Fruit fly (Drosophila melanogaster) ovary, adult (tissue): ENCODE data around the gene Nsf2.

Source experiments
- CG17801 ChIP-seq: fragments of 200-800 bp; optimal IDR thresholded peaks from 2 replicates; lab custom pipeline; 2019; ENCODE audit warnings: missing biosample characterization, mild to moderate bottlenecking, missing genetic modification characterization, moderate library complexity; ENCODE audit not compliant: partially characterized antibody

The Nsf2 gene

DNA sequence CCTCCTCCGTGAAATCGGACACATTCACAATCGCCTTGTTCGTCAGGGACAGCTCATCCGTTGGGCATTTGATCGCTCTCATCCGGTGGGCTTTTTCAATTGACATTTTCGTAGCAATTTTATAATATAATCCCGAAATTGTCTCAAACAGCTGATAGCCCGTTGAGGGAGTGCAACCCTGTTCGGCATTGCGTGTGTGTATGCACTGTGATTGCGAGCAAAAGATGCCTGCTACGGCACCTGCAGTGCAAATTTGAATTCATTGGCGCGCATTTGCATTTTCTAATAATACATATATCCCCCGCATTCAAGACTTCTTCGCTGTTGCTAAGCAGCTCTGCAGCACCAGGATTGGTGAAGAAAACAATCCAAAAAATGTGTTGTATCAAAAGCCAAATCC lies at the start of gene Nsf2:
Gene Nsf2 (minus strand): TSS at position 185 of the 400 bp plus-strand sequence.
- TF ChIP-seq CG17801 (GFP tag; lab: Kevin White, UChicago) = no peak

dm6 chr3R:13884929-13885328 lies 47.1 kb upstream of the Nsf2 start:
- no peak for TF ChIP-seq CG17801 (GFP tag; lab: Kevin White, UChicago)

dm6 chr3R:13883388-13883787 lies 45.6 kb upstream of the Nsf2 start:
- no peak for TF ChIP-seq CG17801 (GFP tag; lab: Kevin White, UChicago)

dm6 chr3R:13880872-13881271 lies 43.1 kb upstream of the Nsf2 start:
- no peak for TF ChIP-seq CG17801 (GFP tag; lab: Kevin White, UChicago)

dm6 chr3R:13879349-13879748 lies 41.6 kb upstream of the Nsf2 start:
- TF ChIP-seq CG17801 (GFP tag; lab: Kevin White, UChicago) = no peak

dm6 chr3R:13877125-13877524 lies 39.3 kb upstream of the Nsf2 start:
- no peak for TF ChIP-seq CG17801 (GFP tag; lab: Kevin White, UChicago)

DNA sequence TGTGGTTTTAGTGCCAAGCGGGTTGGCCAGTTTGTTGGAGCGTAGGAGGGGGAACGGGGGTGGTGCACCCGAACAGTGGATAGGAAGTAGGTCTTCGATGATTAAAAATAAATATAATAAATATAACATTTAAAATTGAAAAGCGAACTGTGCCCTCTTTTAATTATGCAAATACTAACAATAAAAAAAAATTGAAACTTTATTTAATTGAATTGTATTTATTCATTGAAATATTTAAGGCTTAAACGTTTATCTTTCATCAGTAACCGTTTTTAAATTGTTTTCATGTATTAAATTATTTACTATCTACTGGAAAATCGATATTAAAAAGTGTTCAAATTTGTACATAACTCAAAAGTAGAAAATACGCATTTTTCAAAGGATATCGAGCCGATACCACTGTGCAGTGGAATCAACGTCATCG lies 37.7 kb upstream of the Nsf2 start:
- TF ChIP-seq CG17801 (GFP tag; lab: Kevin White, UChicago) = no peak

dm6 chr3R:13874866-13875417 lies 37.2 kb upstream of the Nsf2 start, which contains the start of gene E5:
Gene E5 (minus strand): TSS chr3R:13874916.
- no peak for TF ChIP-seq CG17801 (GFP tag; lab: Kevin White, UChicago)

DNA sequence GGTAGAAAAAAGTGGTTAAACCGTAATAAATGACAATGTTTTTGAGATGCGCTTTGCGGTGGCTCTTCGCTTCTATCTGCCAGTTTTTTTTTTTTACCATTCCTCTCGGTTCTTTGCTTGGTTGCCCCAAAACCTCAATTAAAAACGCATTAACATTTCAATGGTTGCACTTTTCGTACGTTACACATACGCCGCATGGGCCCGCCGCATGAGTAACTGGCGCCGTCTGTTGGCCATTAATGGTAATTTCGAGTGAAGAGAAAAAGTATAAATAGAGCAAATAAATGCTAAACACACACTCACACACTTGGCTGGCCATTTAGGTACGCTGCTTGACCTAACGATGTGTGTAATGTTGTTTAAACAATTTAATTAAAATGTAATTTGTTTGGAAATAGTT lies 34.4 kb upstream of the Nsf2 start:
- TF ChIP-seq CG17801 (GFP tag; lab: Kevin White, UChicago) = no peak

- no peak for TF ChIP-seq CG17801 (GFP tag; lab: Kevin White, UChicago)
Observed at dm6 chr3R:13861805-13862204, 24.0 kb upstream of the Nsf2 start.

DNA sequence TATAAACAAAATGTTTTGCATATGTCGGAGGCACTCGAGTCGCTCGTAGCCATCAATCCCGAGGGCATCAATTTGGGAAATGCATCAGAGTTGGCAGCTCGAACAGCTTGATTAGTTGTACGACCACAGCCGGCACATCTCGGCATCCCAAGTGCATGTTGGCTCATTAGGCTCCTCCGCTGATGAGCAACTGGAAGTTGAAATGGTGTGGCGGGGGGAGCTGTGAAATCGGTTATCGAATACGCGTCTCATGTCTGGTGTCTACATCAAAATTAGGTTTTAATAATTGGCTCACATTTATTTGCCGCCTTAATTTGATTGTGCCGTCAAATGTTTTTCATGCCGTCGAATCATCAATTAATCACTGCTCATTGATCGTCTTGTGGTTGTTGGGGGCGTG lies 21.5 kb upstream of the Nsf2 start:
- TF ChIP-seq CG17801 (GFP tag; lab: Kevin White, UChicago) = no peak

DNA sequence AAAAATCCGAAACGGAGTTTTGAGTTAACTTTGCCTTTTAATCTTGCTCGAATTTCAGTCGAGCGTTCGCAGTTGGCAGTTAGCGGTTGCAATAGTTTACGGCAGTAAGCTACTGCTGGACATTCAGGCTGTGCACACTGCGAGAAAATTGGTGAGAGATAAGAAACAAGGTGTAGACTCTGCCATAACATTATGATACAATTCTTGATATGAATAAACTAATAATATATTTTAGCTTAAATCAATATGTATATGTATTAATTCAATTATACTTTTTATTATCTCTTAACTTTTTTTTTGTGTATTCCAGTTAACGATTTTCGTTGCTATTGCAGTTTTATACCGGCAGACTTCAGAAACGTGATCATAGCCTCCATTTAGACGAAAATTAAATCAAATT lies 19.5 kb upstream of the Nsf2 start:
- TF ChIP-seq CG17801 (GFP tag; lab: Kevin White, UChicago) = no peak

DNA sequence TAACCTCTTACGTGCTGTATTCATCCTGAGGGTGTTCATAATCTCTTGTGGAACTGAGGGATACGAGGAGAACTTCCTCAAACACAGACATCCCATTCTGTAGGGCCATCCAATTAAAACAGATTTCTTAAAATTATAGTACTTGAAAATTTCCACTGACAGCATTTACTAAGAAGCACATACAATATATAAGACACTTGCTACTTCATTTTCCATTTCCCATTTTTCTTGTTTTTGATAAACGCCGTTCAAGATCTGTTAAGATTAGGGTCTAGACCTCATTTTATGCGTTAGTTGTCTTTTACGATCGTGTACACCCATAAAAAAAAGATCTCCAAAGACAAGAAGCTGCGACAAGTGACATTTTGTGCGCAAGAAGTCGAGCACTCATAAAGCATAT lies 17.6 kb upstream of the Nsf2 start, which contains the start of gene CG14362:
Gene CG14362 (minus strand): TSS at position 101 of the 400 bp plus-strand sequence.
- no peak for TF ChIP-seq CG17801 (GFP tag; lab: Kevin White, UChicago)

dm6 chr3R:13850992-13851391 lies 13.2 kb upstream of the Nsf2 start:
- TF ChIP-seq CG17801 (GFP tag; lab: Kevin White, UChicago) = no peak

DNA sequence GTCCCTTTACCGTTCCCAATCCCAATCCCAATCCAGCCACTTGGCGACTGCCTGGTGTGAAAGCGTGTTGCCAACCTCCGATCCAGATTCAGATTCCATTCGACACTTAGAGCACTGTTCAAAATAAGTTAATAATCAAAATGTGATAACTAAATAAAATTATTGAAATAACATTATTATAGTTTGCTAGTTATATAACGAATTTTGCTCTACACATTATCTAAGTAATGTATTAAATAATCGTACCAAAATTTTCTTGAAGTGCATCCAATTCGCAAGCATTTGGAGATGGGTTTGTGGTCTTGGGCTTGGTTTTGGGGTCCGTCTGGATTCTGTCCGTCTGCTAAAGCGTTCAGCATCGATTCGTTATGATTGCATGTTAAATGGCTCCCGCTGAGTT lies 11.5 kb upstream of the Nsf2 start:
- no peak for TF ChIP-seq CG17801 (GFP tag; lab: Kevin White, UChicago)

DNA sequence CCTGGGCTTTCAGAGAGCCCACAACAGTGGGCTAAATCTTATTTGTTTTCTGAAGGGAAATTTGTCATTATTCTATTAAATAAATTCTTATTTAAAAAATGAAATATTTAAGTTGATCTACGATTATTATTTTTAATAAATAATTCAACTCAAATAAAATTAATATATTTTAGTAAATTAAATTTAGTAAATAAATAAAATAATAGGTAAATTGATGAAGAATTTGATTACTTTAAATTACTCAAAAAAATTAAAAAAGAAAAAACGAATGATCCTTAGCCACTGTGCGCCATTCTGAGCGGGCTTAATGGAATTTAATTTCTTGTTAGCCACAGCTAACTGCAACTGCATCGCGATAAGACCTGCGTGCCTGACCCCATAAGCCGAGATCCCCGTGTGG lies 10.5 kb upstream of the Nsf2 start:
- no peak for TF ChIP-seq CG17801 (GFP tag; lab: Kevin White, UChicago)

- TF ChIP-seq CG17801 (GFP tag; lab: Kevin White, UChicago) = no peak
Observed at dm6 chr3R:13847289-13847688, 9.5 kb upstream of the Nsf2 start.
